Worm (Caenorhabditis elegans): ENCODE data around the gene hum-6.

Gene hum-6

ce11 chrX:2276000-2276399 lies 26.9 kb upstream of the hum-6 start:
- TF ChIP-seq nhr-25 (tag; optimal IDR thresholded peaks at IDR 0.05): no peak
- no peak for TF ChIP-seq nhr-12 (tag; optimal IDR thresholded peaks at IDR 0.05)
- TF ChIP-seq nhr-129 (tag; optimal IDR thresholded peaks at IDR 0.05): no peak
- TF ChIP-seq nhr-6 (tag; optimal IDR thresholded peaks at IDR 0.05): no peak
- no peak for TF ChIP-seq dmd-4 (tag; optimal IDR thresholded peaks at IDR 0.05)
- TF ChIP-seq sem-4 (tag; optimal IDR thresholded peaks at IDR 0.05): no peak
- no peak for TF ChIP-seq sma-9 (GFP tag; optimal IDR thresholded peaks at IDR 0.05)
- TF ChIP-seq sma-9 (tag; optimal IDR thresholded peaks at IDR 0.05): no peak
- no peak for TF ChIP-seq alr-1 (tag; optimal IDR thresholded peaks at IDR 0.05)
- no peak for TF ChIP-seq mdl-1 (tag; optimal IDR thresholded peaks at IDR 0.05)
- no peak for TF ChIP-seq skn-1 (tag; optimal IDR thresholded peaks at IDR 0.05)
- TF ChIP-seq unc-39 (tag; optimal IDR thresholded peaks at IDR 0.05): no peak
- TF ChIP-seq Y55F3AM.14 (GFP tag; optimal IDR thresholded peaks at IDR 0.05): no peak
- TF ChIP-seq ztf-4 (tag; optimal IDR thresholded peaks at IDR 0.05): no peak
- no peak for TF ChIP-seq ZK546.5 (tag; optimal IDR thresholded peaks at IDR 0.05)
- no peak for TF ChIP-seq peb-1 (tag; optimal IDR thresholded peaks at IDR 0.05)
- no peak for TF ChIP-seq zag-1 (tag; optimal IDR thresholded peaks at IDR 0.05)
- no peak for TF ChIP-seq unc-55 (GFP tag; optimal IDR thresholded peaks at IDR 0.05)

- no peak for TF ChIP-seq ztf-4 (tag; optimal IDR thresholded peaks at IDR 0.05)
- no peak for TF ChIP-seq nhr-77 (tag; optimal IDR thresholded peaks at IDR 0.05)
- TF ChIP-seq mab-5 (tag; optimal IDR thresholded peaks at IDR 0.05): no peak
- no peak for TF ChIP-seq sma-3 (GFP tag; optimal IDR thresholded peaks at IDR 0.05)
Measured at ce11 chrX:2287092-2287491, 15.8 kb upstream of the hum-6 start, which contains the start of gene sav-1. TSS of gene sav-1 (minus strand) at chrX:2287192.

ce11 chrX:2287977-2288387 lies 14.9 kb upstream of the hum-6 start:
- TF ChIP-seq nhr-23 (tag; optimal IDR thresholded peaks at IDR 0.05) (no peak), nhr-129 (tag; optimal IDR thresholded peaks at IDR 0.05) (peak; percentile 61), zag-1 (tag; optimal IDR thresholded peaks at IDR 0.05) (no peak), sma-3 (GFP tag; optimal IDR thresholded peaks at IDR 0.05) (no peak), nhr-12 (tag; optimal IDR thresholded peaks at IDR 0.05) (no peak), sma-9 (GFP tag; optimal IDR thresholded peaks at IDR 0.05) (no peak), sma-9 (tag; optimal IDR thresholded peaks at IDR 0.05) (no peak), lin-13 (GFP tag; optimal IDR thresholded peaks at IDR 0.05) (no peak), nhr-237 (tag; optimal IDR thresholded peaks at IDR 0.05) (no peak), mdl-1 (tag; optimal IDR thresholded peaks at IDR 0.05) (no peak), nhr-10 (tag; optimal IDR thresholded peaks at IDR 0.05) (no peak), skn-1 (tag; optimal IDR thresholded peaks at IDR 0.05) (no peak), unc-39 (tag; optimal IDR thresholded peaks at IDR 0.05) (no peak), nhr-11 (tag; optimal IDR thresholded peaks at IDR 0.05) (no peak), egl-27 (tag; optimal IDR thresholded peaks at IDR 0.05) (no peak), elt-3 (tag; optimal IDR thresholded peaks at IDR 0.05) (no peak), nhr-25 (tag; optimal IDR thresholded peaks at IDR 0.05) (peak; percentile 7), nhr-21 (tag; optimal IDR thresholded peaks at IDR 0.05) (no peak), fos-1 (tag; optimal IDR thresholded peaks at IDR 0.05) (peak; percentile 74), unc-62 (GFP tag; optimal IDR thresholded peaks at IDR 0.05) (no peak), Y55F3AM.14 (GFP tag; optimal IDR thresholded peaks at IDR 0.05) (no peak), crh-2 (tag; optimal IDR thresholded peaks at IDR 0.05) (no peak), elt-1 (tag; optimal IDR thresholded peaks at IDR 0.05) (no peak), ztf-1 (GFP tag; conservative IDR thresholded peaks at IDR 0.05) (no peak), sem-4 (tag; optimal IDR thresholded peaks at IDR 0.05) (peak; percentile 7), aly-2 (tag; optimal IDR thresholded peaks at IDR 0.05) (no peak), unc-55 (GFP tag; optimal IDR thresholded peaks at IDR 0.05) (no peak), lin-39 (tag; optimal IDR thresholded peaks at IDR 0.05) (no peak), ama-1 (optimal IDR thresholded peaks at IDR 0.05) (no peak), gmeb-1 (tag; optimal IDR thresholded peaks at IDR 0.05) (peak; percentile 1), F13H6.1 (tag; optimal IDR thresholded peaks at IDR 0.05) (peak; percentile 50), lsy-2 (tag; optimal IDR thresholded peaks at IDR 0.05) (peak in 1 of 2 experiments; percentile 21), lin-11 (tag; optimal IDR thresholded peaks at IDR 0.05) (no peak), alr-1 (tag; optimal IDR thresholded peaks at IDR 0.05) (no peak), ceh-16 (tag; optimal IDR thresholded peaks at IDR 0.05) (peak; percentile 5)

Data from whole organism, L2 larva.